Fruit fly (Drosophila melanogaster) whole organism: ENCODE data around the gene brwl.

Experiments used
- pan ChIP-seq: fragments of >200 bp; optimal IDR thresholded peaks from 2 replicates; lab custom pipeline; 2017
- psq ChIP-seq: fragments of >200 bp; optimal IDR thresholded peaks from 2 replicates; lab custom pipeline; 2017
- usp ChIP-seq: fragments of >200 bp; optimal IDR thresholded peaks from 2 replicates; lab custom pipeline; 2017; ENCODE audit warnings: missing biosample characterization, missing genetic modification characterization, mixed read lengths

dm6 chr2L:9591146-9591545, 22.5 kb downstream of the brwl start:
- no peak for TF ChIP-seq pan
- no peak for TF ChIP-seq usp (GFP tag; lab: Kevin White, UChicago)
- no peak for TF ChIP-seq psq (lab: Kevin White, UChicago)
